Fruit fly (Drosophila melanogaster) whole organism, embryonic: ENCODE measurements around the gene tral.
A peak's percentile ranks its signal among the peaks of the same experiment; 100 is the strongest.

Experiments used
- Ada2b ChIP-seq: fragments of 200-800 bp; sonication (Bioruptor generic); IDR thresholded peaks from 2 replicates; pipeline ENCODE4 v1.3.6; 2022; ENCODE audit warnings: missing biosample characterization, missing genetic modification characterization
- Bgb ChIP-seq: fragments of 200-800 bp; sonication (Bioruptor generic); IDR thresholded peaks from 2 replicates; pipeline ENCODE4 v1.3.6; 2022; ENCODE audit warnings: missing biosample characterization, missing genetic modification characterization; ENCODE audit not compliant: partially characterized antibody
- CG10267 ChIP-seq: fragments of 200-800 bp; sonication (Bioruptor generic); optimal IDR thresholded peaks from 2 replicates; lab custom pipeline; 2018; ENCODE audit warnings: missing biosample characterization, mild to moderate bottlenecking, missing genetic modification characterization, moderate library complexity
- CG10565 ChIP-seq: fragments of 200-800 bp; sonication (Bioruptor generic); optimal IDR thresholded peaks from 3 replicates; lab custom pipeline; 2016; ENCODE audit warnings: missing biosample characterization, mild to moderate bottlenecking, missing genetic modification characterization
- CG13775 ChIP-seq: fragments of 200-800 bp; sonication (Bioruptor generic); optimal IDR thresholded peaks from 3 replicates; lab custom pipeline; 2017; ENCODE audit warnings: missing biosample characterization, mild to moderate bottlenecking, missing genetic modification characterization
- CG14860 ChIP-seq: fragments of 200-800 bp; sonication (Bioruptor generic); IDR thresholded peaks from 3 replicates; pipeline ENCODE4 v1.3.6; 2022; ENCODE audit warnings: missing biosample characterization, missing genetic modification characterization; ENCODE audit not compliant: partially characterized antibody
- CG16813 ChIP-seq: fragments of 200-800 bp; sonication (Bioruptor generic); IDR thresholded peaks from 3 replicates; pipeline ENCODE4 v1.3.6; 2022; ENCODE audit warnings: missing biosample characterization, missing genetic modification characterization; ENCODE audit not compliant: partially characterized antibody
- CG2120 ChIP-seq: fragments of 200-800 bp; sonication (Bioruptor generic); optimal IDR thresholded peaks from 3 replicates; lab custom pipeline; 2016; ENCODE audit warnings: missing biosample characterization, missing genetic modification characterization
- CG32767 ChIP-seq: fragments of 200-800 bp; sonication (Bioruptor generic); IDR thresholded peaks from 2 replicates; pipeline ENCODE4 v1.3.6; 2022; ENCODE audit warnings: missing biosample characterization, missing genetic modification characterization
- CG33213 ChIP-seq: fragments of 200-800 bp; sonication (Bioruptor generic); optimal IDR thresholded peaks from 3 replicates; lab custom pipeline; 2016; ENCODE audit warnings: missing biosample characterization, missing genetic modification characterization
- CG3407 ChIP-seq: fragments of 200-800 bp; sonication (Bioruptor generic); optimal IDR thresholded peaks from 2 replicates; lab custom pipeline; 2018; ENCODE audit warnings: missing biosample characterization, mild to moderate bottlenecking, missing genetic modification characterization
- CG4617 ChIP-seq: fragments of 200-800 bp; sonication (Bioruptor generic); optimal IDR thresholded peaks from 3 replicates; lab custom pipeline; 2016; ENCODE audit warnings: missing biosample characterization, missing genetic modification characterization, borderline replicate concordance
- CG6272 ChIP-seq: fragments of 200-800 bp; sonication (Bioruptor generic); IDR thresholded peaks from 2 replicates; pipeline ENCODE4 v1.3.6; 2022; ENCODE audit warnings: missing biosample characterization, missing genetic modification characterization
- CG6765 ChIP-seq: fragments of 200-800 bp; sonication (Bioruptor generic); optimal IDR thresholded peaks from 3 replicates; lab custom pipeline; 2017; ENCODE audit warnings: missing biosample characterization, mild to moderate bottlenecking, missing genetic modification characterization
- CHES-1-like ChIP-seq: fragments of 200-800 bp; sonication (Bioruptor generic); optimal IDR thresholded peaks from 2 replicates; lab custom pipeline; 2016; ENCODE audit warnings: missing biosample characterization, missing genetic modification characterization
- Chrac-16 ChIP-seq: fragments of 200-800 bp; sonication (Bioruptor generic); optimal IDR thresholded peaks from 3 replicates; lab custom pipeline; 2016; ENCODE audit warnings: missing biosample characterization, missing genetic modification characterization
- Drgx ChIP-seq: fragments of 200-800 bp; sonication (Bioruptor generic); IDR thresholded peaks from 2 replicates; pipeline ENCODE4 v1.3.6; 2022; ENCODE audit warnings: missing biosample characterization, missing genetic modification characterization
- Ets65A ChIP-seq: fragments of 200-800 bp; sonication (Bioruptor generic); peaks from one replicate; lab custom pipeline; 2016; ENCODE audit warnings: missing biosample characterization, missing genetic modification characterization
- Gsc ChIP-seq: fragments of 200-800 bp; sonication (Bioruptor generic); IDR thresholded peaks from 2 replicates; pipeline ENCODE4 v1.3.6; 2022; ENCODE audit warnings: missing biosample characterization, missing genetic modification characterization
- Gug ChIP-seq: fragments of 200-800 bp; sonication (Bioruptor generic); IDR thresholded peaks from 4 replicates; pipeline ENCODE4 v1.3.6; 2022; ENCODE audit warnings: missing biosample characterization, missing genetic modification characterization
- HHEX ChIP-seq: fragments of 200-800 bp; sonication (Bioruptor generic); optimal IDR thresholded peaks from 3 replicates; lab custom pipeline; 2017; ENCODE audit warnings: missing biosample characterization, mild to moderate bottlenecking, missing genetic modification characterization, missing genetic modification reagents
- HLH4C ChIP-seq: fragments of 200-800 bp; sonication (Bioruptor generic); IDR thresholded peaks from 3 replicates; pipeline ENCODE4 v1.3.6; 2022; ENCODE audit warnings: missing biosample characterization, missing genetic modification characterization; ENCODE audit not compliant: partially characterized antibody
- Med ChIP-seq: fragments of 200-800 bp; sonication (Bioruptor generic); peaks from one replicate; lab custom pipeline; 2016; ENCODE audit warnings: missing biosample characterization, missing genetic modification characterization, mild to moderate bottlenecking, inconsistent platforms, moderate library complexity
- PHDP ChIP-seq: fragments of 200-800 bp; sonication (Bioruptor generic); optimal IDR thresholded peaks from 3 replicates; lab custom pipeline; 2018; ENCODE audit warnings: missing biosample characterization, mild to moderate bottlenecking, missing genetic modification characterization, moderate library complexity
- Sry-β ChIP-seq: fragments of 200-800 bp; sonication (Bioruptor generic); optimal IDR thresholded peaks from 2 replicates; lab custom pipeline; 2018; ENCODE audit warnings: missing biosample characterization, mild to moderate bottlenecking, missing genetic modification characterization, moderate library complexity
- Trl ChIP-seq, 3 experiments: fragments of >200 bp in 2 of 3; fragments of 200-800 bp in 1 of 3; sonication (Bioruptor generic) in 1 of 3; optimal IDR thresholded peaks; 2 replicates in 1 of 3; 3 replicates in 2 of 3; lab custom pipeline; 2016 to 2017; ENCODE audit warnings: missing biosample characterization in 1 of 3, missing genetic modification characterization in 1 of 3
- Vsx1 ChIP-seq: fragments of 200-800 bp; sonication (Bioruptor generic); optimal IDR thresholded peaks from 2 replicates; lab custom pipeline; 2017; ENCODE audit warnings: missing biosample characterization, mild to moderate bottlenecking, missing genetic modification characterization, missing genetic modification reagents
- Xrp1 ChIP-seq: fragments of 200-800 bp; sonication (Bioruptor generic); IDR thresholded peaks from 2 replicates; pipeline ENCODE4 v1.3.6; 2022; ENCODE audit warnings: missing biosample characterization, missing genetic modification characterization
- amos ChIP-seq: fragments of 200-800 bp; sonication (Bioruptor generic); IDR thresholded peaks from 2 replicates; pipeline ENCODE4 v1.3.6; 2022; ENCODE audit warnings: missing biosample characterization, missing genetic modification characterization; ENCODE audit not compliant: partially characterized antibody
- ci ChIP-seq: fragments of 200-800 bp; sonication (Bioruptor generic); IDR thresholded peaks from 3 replicates; pipeline ENCODE4 v1.3.6; 2022; ENCODE audit warnings: missing biosample characterization, missing genetic modification characterization
- corto ChIP-seq: fragments of 200-800 bp; sonication (Bioruptor generic); optimal IDR thresholded peaks from 2 replicates; lab custom pipeline; 2016; ENCODE audit warnings: missing biosample characterization, mild to moderate bottlenecking, missing genetic modification characterization, moderate library complexity
- croc ChIP-seq: fragments of 200-800 bp; sonication (Bioruptor generic); conservative IDR thresholded peaks from 3 replicates; pipeline ENCODE4 v1.3.6; 2022; ENCODE audit warnings: missing biosample characterization, missing genetic modification characterization
- dimm ChIP-seq: fragments of 200-800 bp; sonication (Bioruptor generic); IDR thresholded peaks from 2 replicates; pipeline ENCODE4 v1.3.6; 2022; ENCODE audit warnings: missing biosample characterization, missing genetic modification characterization
- dysf ChIP-seq: fragments of 200-800 bp; sonication (Bioruptor generic); IDR thresholded peaks from 3 replicates; pipeline ENCODE4 v1.3.6; 2022; ENCODE audit warnings: missing biosample characterization, missing genetic modification characterization
- fd102C ChIP-seq: fragments of 200-800 bp; sonication (Bioruptor generic); optimal IDR thresholded peaks from 2 replicates; lab custom pipeline; 2018; ENCODE audit warnings: missing biosample characterization, mild to moderate bottlenecking, missing genetic modification characterization, moderate library complexity
- fd3F ChIP-seq: fragments of 200-800 bp; sonication (Bioruptor generic); optimal IDR thresholded peaks from 2 replicates; lab custom pipeline; 2018; ENCODE audit warnings: missing biosample characterization, mild to moderate bottlenecking, missing genetic modification characterization, moderate library complexity
- fd96Cb ChIP-seq: fragments of 200-800 bp; sonication (Bioruptor generic); optimal IDR thresholded peaks from 2 replicates; lab custom pipeline; 2018; ENCODE audit warnings: missing biosample characterization, mild to moderate bottlenecking, missing genetic modification characterization, moderate library complexity
- gt ChIP-seq: fragments of 200-800 bp; sonication (Bioruptor generic); IDR thresholded peaks from 2 replicates; pipeline ENCODE4 v1.3.6; 2022; ENCODE audit warnings: missing biosample characterization, missing genetic modification characterization
- hbn ChIP-seq: fragments of 200-800 bp; sonication (Bioruptor generic); IDR thresholded peaks from 2 replicates; pipeline ENCODE4 v1.3.6; 2022; ENCODE audit warnings: missing biosample characterization, missing genetic modification characterization; ENCODE audit not compliant: partially characterized antibody
- hkb ChIP-seq, 2 experiments: fragments of 200-800 bp in 1 of 2; fragments of >200 bp in 1 of 2; sonication (Bioruptor generic) in 1 of 2; IDR thresholded peaks in 1 of 2; optimal IDR thresholded peaks in 1 of 2; 2 replicates each; pipeline versions ENCODE4 v1.3.6 to Lab custom; 2017 to 2022; ENCODE audit warnings: missing biosample characterization in 1 of 2, missing genetic modification characterization in 1 of 2
- jigr1 ChIP-seq: fragments of 200-800 bp; sonication (Bioruptor generic); IDR thresholded peaks from 3 replicates; pipeline ENCODE4 v1.3.6; 2022; ENCODE audit warnings: missing biosample characterization, missing genetic modification characterization
- kay ChIP-seq: fragments of 200-800 bp; sonication (Bioruptor generic); optimal IDR thresholded peaks from 2 replicates; lab custom pipeline; 2016; ENCODE audit warnings: missing biosample characterization, missing genetic modification characterization
- lmd ChIP-seq: fragments of 200-800 bp; sonication (Bioruptor generic); IDR thresholded peaks from 2 replicates; pipeline ENCODE4 v1.3.6; 2022; ENCODE audit warnings: missing biosample characterization, missing genetic modification characterization
- nerfin-2 ChIP-seq: fragments of 200-800 bp; sonication (Bioruptor generic); IDR thresholded peaks from 2 replicates; pipeline ENCODE4 v1.3.6; 2022; ENCODE audit warnings: missing biosample characterization, missing genetic modification characterization; ENCODE audit not compliant: partially characterized antibody
- otp ChIP-seq: fragments of 200-800 bp; sonication (Bioruptor generic); IDR thresholded peaks from 3 replicates; pipeline ENCODE4, ENCODE4 v1.3.6; 2022; ENCODE audit warnings: missing biosample characterization, missing genetic modification characterization
- sd ChIP-seq: fragments of 200-800 bp; sonication (Bioruptor generic); optimal IDR thresholded peaks from 3 replicates; lab custom pipeline; 2018; ENCODE audit warnings: missing biosample characterization, mild to moderate bottlenecking, missing genetic modification characterization, moderate library complexity
- sima ChIP-seq: fragments of 200-800 bp; sonication (Bioruptor generic); optimal IDR thresholded peaks from 2 replicates; lab custom pipeline; 2016; ENCODE audit warnings: missing biosample characterization, missing genetic modification characterization
- twi ChIP-seq: fragments of 200-800 bp; optimal IDR thresholded peaks from 2 replicates; lab custom pipeline; 2019; ENCODE audit warnings: missing biosample characterization, mild to moderate bottlenecking, missing genetic modification characterization, moderate library complexity
- vnd ChIP-seq: fragments of 200-800 bp; sonication (Bioruptor generic); IDR thresholded peaks from 3 replicates; pipeline ENCODE4 v1.3.6; 2022; ENCODE audit warnings: missing biosample characterization, missing genetic modification characterization; ENCODE audit not compliant: partially characterized antibody

tral gene

dm6 chr3L:12486175-12486574 is 28.7 kb upstream of the tral start (continued):
- TF ChIP-seq amos: no peak
- TF ChIP-seq fd102C (GFP tag; lab: Kevin White, UChicago): no peak
- no peak for TF ChIP-seq HHEX (GFP tag; lab: Kevin White, UChicago)
- TF ChIP-seq CG33213 (GFP tag; lab: Kevin White, UChicago): no peak
- TF ChIP-seq Vsx1 (GFP tag; lab: Kevin White, UChicago): no peak
- no peak for TF ChIP-seq dysf
- peak; percentile 47; the same call in 1 of the 3 replicates for TF ChIP-seq vnd
- peak; percentile 65; the same call in 2 of the 3 replicates for TF ChIP-seq CG14860 (GFP tag; lab: Robert Waterston, UW)
- TF ChIP-seq jigr1 (GFP tag; lab: Robert Waterston, UW): no peak
- TF ChIP-seq CG16813 (GFP tag; lab: Robert Waterston, UW): peak; percentile 47; the same call in 1 of the 3 replicates
- TF ChIP-seq nerfin-2 (GFP tag; lab: Robert Waterston, UW): peak; percentile 54
- no peak for TF ChIP-seq CG13775 (GFP tag; lab: Kevin White, UChicago)
- no peak for TF ChIP-seq Sry-β
- no peak for TF ChIP-seq twi (tag; lab: Kevin White, UChicago)

- TF ChIP-seq CG3407: no peak
- TF ChIP-seq Ada2b (GFP tag; lab: Robert Waterston, UW): no peak
- TF ChIP-seq Trl (optimal IDR thresholded peaks at IDR 0.05; lab: Kevin White, UChicago): peak; percentile 91 to 92
- TF ChIP-seq Trl (GFP tag; optimal IDR thresholded peaks at IDR 0.05; lab: Kevin White, UChicago): no peak
- TF ChIP-seq CG32767 (GFP tag; lab: Robert Waterston, UW): no peak
- no peak for TF ChIP-seq sima (GFP tag; lab: Kevin White, UChicago)
- no peak for TF ChIP-seq hkb (optimal IDR thresholded peaks at IDR 0.05; lab: Kevin White, UChicago)
- TF ChIP-seq hkb (GFP tag; IDR thresholded peaks at IDR 0.05; lab: Robert Waterston, UW): peak; percentile 40; the same call in 1 of the 2 replicates
- TF ChIP-seq CG10565: no peak
- TF ChIP-seq fd96Cb (tag; lab: Kevin White, UChicago): no peak
- no peak for TF ChIP-seq CG4617
- no peak for TF ChIP-seq Vsx1 (GFP tag; lab: Kevin White, UChicago)
- TF ChIP-seq corto (GFP tag; lab: Kevin White, UChicago): peak; percentile 12
- TF ChIP-seq CG2120: no peak
- no peak for TF ChIP-seq Xrp1 (GFP tag; lab: Robert Waterston, UW)
- no peak for TF ChIP-seq PHDP (tag; lab: Kevin White, UChicago)
- no peak for TF ChIP-seq HLH4C (GFP tag; lab: Robert Waterston, UW)
- no peak for TF ChIP-seq Bgb
- no peak for TF ChIP-seq gt (GFP tag; lab: Robert Waterston, UW)
- TF ChIP-seq Gug (GFP tag; lab: Robert Waterston, UW): no peak
- TF ChIP-seq CG10267 (tag; lab: Kevin White, UChicago): no peak
- no peak for TF ChIP-seq Ets65A (GFP tag; lab: Kevin White, UChicago)
- TF ChIP-seq CHES-1-like (GFP tag; lab: Kevin White, UChicago): no peak
- no peak for TF ChIP-seq lmd (GFP tag; lab: Robert Waterston, UW)
- 0 out of 3 replicates have a peak, but pooled peaks have one; percentile 5 for TF ChIP-seq otp (GFP tag; lab: Robert Waterston, UW)
- no peak for TF ChIP-seq kay (GFP tag; lab: Kevin White, UChicago)
- TF ChIP-seq Med: no peak
- 0 out of 3 replicates have a peak, but pooled peaks have one; percentile 37 for TF ChIP-seq ci (GFP tag; lab: Robert Waterston, UW)
- TF ChIP-seq fd3F (GFP tag; lab: Kevin White, UChicago): no peak
- no peak for TF ChIP-seq CG6272 (GFP tag; lab: Robert Waterston, UW)
- no peak for TF ChIP-seq Drgx (GFP tag; lab: Robert Waterston, UW)
- TF ChIP-seq dimm: no peak
- no peak for TF ChIP-seq Gsc (GFP tag; lab: Robert Waterston, UW)
- peak; percentile 77 for TF ChIP-seq sd
- peak; percentile 28; the same call in 1 of the 2 replicates for TF ChIP-seq hbn (GFP tag; lab: Robert Waterston, UW)
- TF ChIP-seq CG6765 (GFP tag; lab: Kevin White, UChicago): peak; percentile 21
- TF ChIP-seq Chrac-16 (GFP tag; lab: Kevin White, UChicago): no peak
- no peak for TF ChIP-seq croc (GFP tag; lab: Robert Waterston, UW)
Observed at dm6 chr3L:12489952-12490351, 24.9 kb upstream of the tral start.
